Worm (Caenorhabditis elegans) whole organism, L4 larva: ENCODE measurements around the gene dsl-7.

ENCODE experiments used
- aha-1 ChIP-seq: fragments of 150-350 bp; peaks from one replicate; lab custom pipeline; 2014; ENCODE audit warnings: missing biosample characterization, missing genetic modification characterization
- ceh-20 ChIP-seq: fragments of 200-800 bp; sonication (Bioruptor generic); IDR thresholded peaks from 2 replicates; pipeline ENCODE4 v1.3.6; 2022; ENCODE audit warnings: missing genetic modification reagents, missing genetic modification characterization, missing compliant biosample characterization
- ceh-82 ChIP-seq: sonication (generic microtip); optimal IDR thresholded peaks from 2 replicates; lab custom pipeline; 2017; ENCODE audit warnings: missing biosample characterization, missing genetic modification characterization
- egl-27 ChIP-seq: sonication (generic microtip); optimal IDR thresholded peaks from 3 replicates; lab custom pipeline; 2017; ENCODE audit warnings: missing biosample characterization, missing genetic modification reagents, missing genetic modification characterization
- mes-2 ChIP-seq: sonication (generic microtip); optimal IDR thresholded peaks from 2 replicates; lab custom pipeline; 2016; ENCODE audit warnings: missing genotype, mild to moderate bottlenecking, missing genetic modification characterization, missing compliant biosample characterization; ENCODE audit not compliant: poor library complexity, severe bottlenecking
- pha-4 ChIP-seq, 2 experiments: fragments of 150-350 bp in 1 of 2; fragments of 200-800 bp in 1 of 2; sonication (Bioruptor generic) in 1 of 2; IDR thresholded peaks in 1 of 2; optimal IDR thresholded peaks in 1 of 2; 2 replicates each; pipeline versions ENCODE4 v1.3.6 to Lab custom; 2014 to 2022; ENCODE audit warnings: missing genetic modification characterization in 2 of 2, missing genetic modification reagents in 2 of 2, missing biosample characterization in 1 of 2, missing compliant biosample characterization in 1 of 2

ce11 chrV:13013844-13014243 is 20.9 kb downstream of the dsl-7 start, which contains the start of gene F15B9.6:
- TF ChIP-seq ceh-82 (tag; lab: Kevin White, UChicago) (no peak), mes-2 (tag; lab: Kevin White, UChicago) (no peak), ceh-20 (GFP tag; lab: Robert Waterston, UW) (no peak), aha-1 (tag; lab: Kevin White, UChicago) (no peak), pha-4 (GFP tag; IDR thresholded peaks at IDR 0.05; lab: Robert Waterston, UW) (no peak), pha-4 (tag; optimal IDR thresholded peaks at IDR 0.05; lab: Kevin White, UChicago) (no peak), egl-27 (tag; lab: Kevin White, UChicago) (no peak)
